Worm (Caenorhabditis elegans) whole organism, L4/young adult: ENCODE measurements around the gene peli-1.

ENCODE experiments used
- W03F9.2 ChIP-seq: fragments of 150-350 bp; optimal IDR thresholded peaks from 2 replicates; lab custom pipeline; 2014; ENCODE audit warnings: missing biosample characterization, missing genetic modification characterization
- dao-5 ChIP-seq: sonication (generic microtip); optimal IDR thresholded peaks from 2 replicates; lab custom pipeline; 2016; ENCODE audit warnings: missing genotype, missing genetic modification characterization, moderate library complexity, missing compliant biosample characterization

DNA sequence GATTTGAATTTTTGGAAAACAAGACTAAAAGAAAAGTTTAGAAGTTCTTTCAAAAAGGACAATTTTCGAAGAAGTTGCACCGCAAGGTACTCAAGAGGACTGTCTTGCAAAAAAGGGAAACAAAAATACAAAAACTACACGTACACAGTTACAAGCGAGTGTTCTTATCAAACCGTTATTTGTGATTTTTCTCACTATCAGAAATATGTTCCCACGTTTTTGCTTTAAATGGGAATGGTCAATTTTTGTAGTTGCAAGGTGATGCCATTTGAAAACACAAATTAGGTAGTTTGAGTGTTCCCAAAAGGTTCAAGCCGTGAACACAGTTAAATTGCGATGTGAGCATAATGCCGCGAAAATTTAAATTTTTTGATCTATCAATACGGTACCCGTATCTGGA lies 9.4 kb upstream of the peli-1 start:
- TF ChIP-seq dao-5 (tag; lab: Kevin White, UChicago) = no peak
- TF ChIP-seq W03F9.2 (tag; lab: Kevin White, UChicago) = no peak
